Worm (Caenorhabditis elegans) whole organism, L3 larva: ENCODE measurements around the gene nlp-25.

Experiments
- ceh-28 ChIP-seq: fragments of 150-350 bp; optimal IDR thresholded peaks from 2 replicates; lab custom pipeline; 2014; ENCODE audit warnings: missing biosample characterization, missing genetic modification reagents, missing genetic modification characterization
- nhr-25 ChIP-seq: sonication (generic microtip); optimal IDR thresholded peaks from 2 replicates; lab custom pipeline; 2017; ENCODE audit warnings: missing biosample characterization, missing genetic modification characterization
- nhr-76 ChIP-seq: fragments of 150-350 bp; sonication (generic microtip); optimal IDR thresholded peaks from 5 replicates; lab custom pipeline; 2014; ENCODE audit warnings: missing biosample characterization, missing genetic modification characterization
- nhr-77 ChIP-seq: fragments of 150-350 bp; optimal IDR thresholded peaks from 2 replicates; lab custom pipeline; 2014; ENCODE audit warnings: missing biosample characterization, missing genetic modification characterization

DNA sequence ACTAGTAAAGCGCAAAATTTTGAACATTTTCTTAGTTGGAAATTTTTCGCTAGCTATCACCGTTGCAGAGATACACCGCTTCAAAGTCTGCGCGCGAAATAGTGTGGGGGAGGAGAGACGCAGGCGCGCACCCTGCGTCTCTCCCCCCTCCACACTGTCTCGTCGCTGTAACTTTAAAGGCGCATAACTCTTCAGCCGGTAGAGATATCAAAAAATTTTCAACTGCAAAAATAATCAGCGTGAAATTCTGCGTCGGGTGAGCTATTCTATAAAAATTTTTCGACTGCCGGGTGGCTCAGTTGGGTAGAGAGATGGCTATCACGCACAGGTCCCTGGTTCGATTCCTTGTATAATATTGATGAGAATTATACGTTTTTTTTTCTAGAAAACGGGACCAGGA is 23.6 kb downstream of the nlp-25 start:
- TF ChIP-seq ceh-28 (tag; lab: Kevin White, UChicago), result no peak
- no peak for TF ChIP-seq nhr-76 (tag; lab: Kevin White, UChicago)
- no peak for TF ChIP-seq nhr-25 (tag; lab: Kevin White, UChicago)
- no peak for TF ChIP-seq nhr-77 (tag; lab: Kevin White, UChicago)
